Worm (Caenorhabditis elegans): ENCODE results near the gene Y53G8AR.9.

DNA sequence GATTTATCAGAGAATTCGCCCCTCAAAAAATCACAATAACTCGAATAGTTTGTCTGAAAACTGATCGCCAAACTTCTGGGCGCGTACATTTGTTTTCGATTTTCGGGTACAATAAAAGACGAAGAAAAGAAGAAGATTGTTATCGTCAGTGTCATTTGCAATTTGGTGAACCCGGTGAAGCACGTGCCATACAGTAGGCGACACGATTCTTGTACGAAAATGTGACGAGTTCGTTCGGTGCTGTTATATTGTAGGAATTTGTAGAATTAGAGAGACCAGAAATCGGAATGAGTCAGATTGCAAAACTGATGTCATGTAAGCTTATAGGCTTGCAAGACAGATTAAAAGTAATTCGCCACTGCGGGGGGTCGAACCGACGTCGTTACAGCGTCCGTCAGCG is 46.7 kb upstream of the Y53G8AR.9 start:
- TF ChIP-seq mec-3 (tag; optimal IDR thresholded peaks at IDR 0.05; ENCODE audit: borderline replicate concordance) (no peak), pax-1 (tag; optimal IDR thresholded peaks at IDR 0.05) (no peak), fax-1 (tag; optimal IDR thresholded peaks at IDR 0.05) (no peak), nhr-232 (tag; optimal IDR thresholded peaks at IDR 0.05) (no peak), ceh-9 (tag; optimal IDR thresholded peaks at IDR 0.05) (no peak)

Data from whole organism, late embryonic.